Fruit fly (Drosophila melanogaster) ovary, adult (tissue): Measurements from ENCODE around the gene CG9664.

Experiments used
- CG17801 ChIP-seq: fragments of 200-800 bp; optimal IDR thresholded peaks from 2 replicates; lab custom pipeline; 2019; ENCODE audit warnings: missing biosample characterization, mild to moderate bottlenecking, missing genetic modification characterization, moderate library complexity; ENCODE audit not compliant: partially characterized antibody

The CG9664 gene

dm6 chr2L:3304831-3305828 lies 10.6 kb upstream of the CG9664 start:
- no peak for TF ChIP-seq CG17801 (GFP tag; lab: Kevin White, UChicago)

- no peak for TF ChIP-seq CG17801 (GFP tag; lab: Kevin White, UChicago)
Observed at dm6 chr2L:3303893-3304292, 9.4 kb upstream of the CG9664 start, which contains the start of gene CG3277. Gene CG3277, plus strand, starts transcription at chr2L:3304100.

dm6 chr2L:3302958-3303842 lies 8.7 kb upstream of the CG9664 start, which contains the start of gene CG9663:
Gene CG9663, minus strand, starts transcription at chr2L:3303130.
- peak; percentile 24 for TF ChIP-seq CG17801 (GFP tag; lab: Kevin White, UChicago)

dm6 chr2L:3301755-3302499 lies 7.4 kb upstream of the CG9664 start:
- TF ChIP-seq CG17801 (GFP tag; lab: Kevin White, UChicago), result peak; percentile 99

- no peak for TF ChIP-seq CG17801 (GFP tag; lab: Kevin White, UChicago)
Observed at dm6 chr2L:3301058-3301457, 6.6 kb upstream of the CG9664 start.

- TF ChIP-seq CG17801 (GFP tag; lab: Kevin White, UChicago), result no peak
Observed at dm6 chr2L:3299803-3300202, 5.3 kb upstream of the CG9664 start.

- TF ChIP-seq CG17801 (GFP tag; lab: Kevin White, UChicago), result no peak
Observed at dm6 chr2L:3299142-3299541, 4.6 kb upstream of the CG9664 start.

- TF ChIP-seq CG17801 (GFP tag; lab: Kevin White, UChicago), result no peak
Observed at dm6 chr2L:3298065-3298469, 3.6 kb upstream of the CG9664 start.

dm6 chr2L:3293718-3294340 lies 677 bp downstream of the CG9664 start:
- TF ChIP-seq CG17801 (GFP tag; lab: Kevin White, UChicago), result no peak

dm6 chr2L:3280484-3280993 lies 14.0 kb downstream of the CG9664 start, which contains the start of gene OtopLb:
Gene OtopLb, minus strand, starts transcription at chr2L:3280534.
- no peak for TF ChIP-seq CG17801 (GFP tag; lab: Kevin White, UChicago)

dm6 chr2L:3278786-3279185 lies 15.7 kb downstream of the CG9664 start:
- TF ChIP-seq CG17801 (GFP tag; lab: Kevin White, UChicago), result no peak

dm6 chr2L:3269137-3269536 lies 25.4 kb downstream of the CG9664 start, which contains the start of gene CG3347:
Gene CG3347, plus strand, starts transcription at chr2L:3269437.
- no peak for TF ChIP-seq CG17801 (GFP tag; lab: Kevin White, UChicago)

- no peak for TF ChIP-seq CG17801 (GFP tag; lab: Kevin White, UChicago)
Observed at dm6 chr2L:3265635-3266034, 28.9 kb downstream of the CG9664 start.
